Worm (Caenorhabditis elegans) whole organism, midembryonic: Measurements from ENCODE around the gene F40G9.15.

Source experiments
- T22C8.4 ChIP-seq: fragments of 200-800 bp; sonication (Bioruptor generic); IDR thresholded peaks from 2 replicates; pipeline ENCODE4 v1.3.6; 2022; ENCODE audit warnings: missing genetic modification characterization, missing compliant biosample characterization
- cog-1 ChIP-seq: sonication (generic microtip); optimal IDR thresholded peaks from 2 replicates; lab custom pipeline; 2016; ENCODE audit warnings: missing genetic modification characterization, missing compliant biosample characterization
- flt-1 ChIP-seq: fragments of 200-800 bp; sonication (Bioruptor generic); IDR thresholded peaks from 2 replicates; pipeline ENCODE4 v1.3.6; 2022; ENCODE audit warnings: missing genetic modification characterization, missing compliant biosample characterization
- klf-2 ChIP-seq: fragments of 200-800 bp; sonication (Bioruptor generic); conservative IDR thresholded peaks from 2 replicates; pipeline ENCODE4 v1.3.6; 2022; ENCODE audit warnings: missing genetic modification reagents, missing genetic modification characterization, missing compliant biosample characterization
- med-1 ChIP-seq: sonication (generic microtip); optimal IDR thresholded peaks from 2 replicates; lab custom pipeline; 2017; ENCODE audit warnings: missing genetic modification characterization, mild to moderate bottlenecking, missing compliant biosample characterization, antibody characterized with exemption, missing genetic modification reagents; ENCODE audit not compliant: insufficient read depth
- ref-1 ChIP-seq: fragments of 200-800 bp; sonication (Bioruptor generic); conservative IDR thresholded peaks from 2 replicates; pipeline ENCODE4 v1.3.6; 2022; ENCODE audit warnings: missing genetic modification reagents, missing genetic modification characterization, missing compliant biosample characterization
- tab-1 ChIP-seq: fragments of 200-800 bp; sonication (Bioruptor generic); IDR thresholded peaks from 2 replicates; pipeline ENCODE4 v1.3.6; 2022; ENCODE audit warnings: missing genetic modification characterization, missing compliant biosample characterization
- ztf-23 ChIP-seq: fragments of 200-800 bp; sonication (Bioruptor generic); IDR thresholded peaks from 2 replicates; pipeline ENCODE4 v1.3.6; 2022; ENCODE audit warnings: missing genetic modification reagents, missing genetic modification characterization, missing compliant biosample characterization
- ztf-29 ChIP-seq: fragments of 200-800 bp; sonication (Bioruptor generic); IDR thresholded peaks from 2 replicates; pipeline ENCODE4 v1.3.6; 2022; ENCODE audit warnings: missing genetic modification reagents, missing genetic modification characterization, missing compliant biosample characterization

- no peak for TF ChIP-seq ztf-23
- TF ChIP-seq ref-1 (GFP tag; lab: Robert Waterston, UW) = no peak
- no peak for TF ChIP-seq ztf-29 (GFP tag; lab: Robert Waterston, UW)
- TF ChIP-seq T22C8.4 (GFP tag; lab: Robert Waterston, UW) = no peak
- TF ChIP-seq flt-1 (GFP tag; lab: Robert Waterston, UW) = no peak
- TF ChIP-seq med-1 = no peak
- no peak for TF ChIP-seq klf-2 (GFP tag; lab: Robert Waterston, UW)
- TF ChIP-seq cog-1 (tag; lab: Kevin White, UChicago) = no peak
- TF ChIP-seq tab-1 = no peak
These were observed 40.3 kb downstream of the F40G9.15 start for ce11 chrIII:222508-222907.
